Fruit fly (Drosophila melanogaster): Measurements from ENCODE around the gene CG3942.

CG3942 gene

DNA sequence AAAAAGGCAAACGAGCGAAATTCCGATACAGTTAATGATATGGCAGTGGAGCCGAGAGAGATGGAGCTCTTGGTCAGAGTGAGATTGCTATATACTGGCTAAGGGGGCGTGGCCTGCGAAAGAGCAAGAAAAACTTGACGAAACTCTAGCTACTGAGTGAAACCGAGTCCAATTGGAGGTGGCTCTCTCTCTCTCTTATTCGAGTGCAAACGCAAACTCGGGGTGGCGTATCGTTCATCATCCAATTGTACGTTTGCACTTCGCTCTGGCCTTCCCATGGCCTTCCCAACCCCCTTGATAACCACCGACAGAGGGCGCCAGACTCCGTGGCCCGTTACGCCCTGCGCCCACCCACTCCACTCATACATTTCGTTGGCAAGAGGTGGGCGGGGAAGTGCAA lies 25.0 kb downstream of the CG3942 start (continued):
- peak; percentile 44 for TF ChIP-seq yki (optimal IDR thresholded peaks at IDR 0.05)
- TF ChIP-seq CG8290 (GFP tag; optimal IDR thresholded peaks at IDR 0.05), result no peak
- TF ChIP-seq CG8290 (tag; optimal IDR thresholded peaks at IDR 0.05), result no peak
- peak; percentile 98 for TF ChIP-seq z (GFP tag; IDR thresholded peaks at IDR 0.05)
- peak; percentile 29 for TF ChIP-seq sd (tag; optimal IDR thresholded peaks at IDR 0.05)
- no peak for TF ChIP-seq CG4424 (GFP tag; optimal IDR thresholded peaks at IDR 0.05)
- peak; percentile 80 to 86 for TF ChIP-seq Trl (optimal IDR thresholded peaks at IDR 0.05)
- TF ChIP-seq Trl (GFP tag; optimal IDR thresholded peaks at IDR 0.05), result no peak
- TF ChIP-seq ara (GFP tag; IDR thresholded peaks at IDR 0.05), result no peak
- 0 out of 3 replicates have a peak, but pooled peaks have one; percentile 6 for TF ChIP-seq HLH4C (GFP tag; IDR thresholded peaks at IDR 0.05; ENCODE audit: partially characterized antibody)
- TF ChIP-seq tna (GFP tag; IDR thresholded peaks at IDR 0.05; ENCODE audit: partially characterized antibody), result no peak
- no peak for TF ChIP-seq pzg (GFP tag; optimal IDR thresholded peaks at IDR 0.05)
- no peak for TF ChIP-seq Sox102F (GFP tag; optimal IDR thresholded peaks at IDR 0.05)
- TF ChIP-seq Deaf1 (tag; optimal IDR thresholded peaks at IDR 0.05), result peak; percentile 65
- no peak for TF ChIP-seq CG12391 (tag; optimal IDR thresholded peaks at IDR 0.05)
- TF ChIP-seq Hr78 (GFP tag; optimal IDR thresholded peaks at IDR 0.05), result peak in 1 of 2 experiments; percentile 81
- TF ChIP-seq ftz-f1 (GFP tag; optimal IDR thresholded peaks at IDR 0.05), result peak; percentile 59
- TF ChIP-seq sim (GFP tag; IDR thresholded peaks at IDR 0.05), result no peak
- TF ChIP-seq CG13287 (GFP tag; IDR thresholded peaks at IDR 0.05; ENCODE audit: partially characterized antibody), result peak; percentile 23; the same call in 1 of the 2 replicates
- peak; percentile 63 for TF ChIP-seq nerfin-1 (tag; optimal IDR thresholded peaks at IDR 0.05)
- TF ChIP-seq abd-A (tag; optimal IDR thresholded peaks at IDR 0.05), result peak; percentile 24

DNA sequence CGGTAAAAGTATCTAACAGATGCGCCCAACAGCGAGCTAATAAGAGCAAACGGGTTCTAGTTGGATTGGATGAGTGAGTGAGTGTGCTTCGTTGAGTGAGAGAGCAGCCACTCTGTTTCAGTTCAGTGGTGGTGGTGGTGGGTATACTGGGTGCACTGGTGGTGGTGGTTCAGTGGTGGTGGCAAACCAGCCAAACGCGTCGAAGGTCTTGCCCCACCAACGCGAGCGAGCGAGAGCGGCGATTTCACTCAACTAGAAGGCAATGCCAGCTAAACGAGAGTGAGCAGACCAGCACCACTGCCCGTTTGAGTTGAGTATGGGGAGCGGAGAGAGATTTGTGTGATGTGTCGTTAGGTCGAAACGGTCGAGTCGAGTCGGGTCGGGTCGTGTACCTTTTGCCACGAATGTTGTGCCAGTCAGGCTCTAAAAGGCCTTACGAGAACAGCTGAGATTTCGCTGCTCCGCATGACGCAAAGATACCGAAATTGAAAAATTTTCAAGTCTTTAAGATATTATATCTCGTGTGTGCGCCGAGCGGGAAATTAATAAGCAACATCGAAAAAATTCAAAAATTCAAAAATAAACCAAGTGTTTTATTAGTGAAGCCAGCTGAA lies 26.8 kb downstream of the CG3942 start:
- TF ChIP-seq B-H2 (GFP tag; optimal IDR thresholded peaks at IDR 0.05) (no peak), CG33213 (GFP tag; optimal IDR thresholded peaks at IDR 0.05) (no peak), CG15011 (GFP tag; optimal IDR thresholded peaks at IDR 0.05) (no peak), CG9876 (GFP tag; optimal IDR thresholded peaks at IDR 0.05) (no peak), PHDP (tag; optimal IDR thresholded peaks at IDR 0.05) (no peak), CG7928 (GFP tag; optimal IDR thresholded peaks at IDR 0.05) (no peak), CG12769 (tag; optimal IDR thresholded peaks at IDR 0.05) (no peak), HLH3B (GFP tag; IDR thresholded peaks at IDR 0.05) (no peak), Bdp1 (GFP tag; optimal IDR thresholded peaks at IDR 0.05) (no peak), Dp (GFP tag; optimal IDR thresholded peaks at IDR 0.05) (no peak), jing (GFP tag; optimal IDR thresholded peaks at IDR 0.05) (peak; percentile 42), CG32532 (GFP tag; IDR thresholded peaks at IDR 0.05) (peak; percentile 48; the same call in 1 of the 2 replicates), chm (GFP tag; IDR thresholded peaks at IDR 0.05) (peak; percentile 41; the same call in 1 of the 2 replicates), gem (tag; optimal IDR thresholded peaks at IDR 0.05) (no peak), CG15696 (tag; optimal IDR thresholded peaks at IDR 0.05) (no peak), CG7839 (tag; optimal IDR thresholded peaks at IDR 0.05) (no peak), twi (tag; optimal IDR thresholded peaks at IDR 0.05) (no peak), Taf1 (GFP tag; IDR thresholded peaks at IDR 0.05) (no peak), grau (tag; optimal IDR thresholded peaks at IDR 0.05) (no peak), Mad (GFP tag; optimal IDR thresholded peaks at IDR 0.05) (no peak), CG11560 (tag; IDR thresholded peaks at IDR 0.05) (no peak), unc-4 (GFP tag; IDR thresholded peaks at IDR 0.05; ENCODE audit: partially characterized antibody) (no peak), cg (GFP tag; optimal IDR thresholded peaks at IDR 0.05) (peak; percentile 95), CG12659 (GFP tag; optimal IDR thresholded peaks at IDR 0.05) (no peak), ci (GFP tag; IDR thresholded peaks at IDR 0.05) (peak; percentile 22; the same call in 1 of the 3 replicates), prd (optimal IDR thresholded peaks at IDR 0.05) (no peak), prd (GFP tag; IDR thresholded peaks at IDR 0.05) (no peak), hbn (GFP tag; IDR thresholded peaks at IDR 0.05; ENCODE audit: partially characterized antibody) (peak; percentile 44; the same call in 1 of the 2 replicates), Jarid2 (GFP tag; optimal IDR thresholded peaks at IDR 0.05) (peak; percentile 88), tna (GFP tag; IDR thresholded peaks at IDR 0.05; ENCODE audit: partially characterized antibody) (peak; percentile 82)

Data from whole organism, embryonic.